Fruit fly (Drosophila melanogaster): Measurements from ENCODE around the gene Imp.
A peak's percentile ranks its signal among the peaks of the same experiment; 100 is the strongest.

The Imp gene

dm6 chrX:10802457-10803378 lies 21.4 kb downstream of the Imp start (continued):
- TF ChIP-seq Six4 (GFP tag; optimal IDR thresholded peaks at IDR 0.05) (peak; percentile 3), CG12104 (GFP tag; optimal IDR thresholded peaks at IDR 0.05) (no peak), CG14050 (GFP tag; IDR thresholded peaks at IDR 0.05) (peak; percentile 36; the same call in 1 of the 3 replicates), sens (GFP tag) (peak; percentile 86), CG9876 (GFP tag; optimal IDR thresholded peaks at IDR 0.05) (no peak), jing (GFP tag; optimal IDR thresholded peaks at IDR 0.05) (no peak), onecut (GFP tag; IDR thresholded peaks at IDR 0.05) (peak; percentile 52), fru (optimal IDR thresholded peaks at IDR 0.05) (no peak), CG10543 (GFP tag; optimal IDR thresholded peaks at IDR 0.05) (peak; percentile 9), amos (GFP tag; IDR thresholded peaks at IDR 0.05; ENCODE audit: partially characterized antibody) (no peak), shn (GFP tag; optimal IDR thresholded peaks at IDR 0.05) (no peak), ara (GFP tag; IDR thresholded peaks at IDR 0.05) (no peak), Ravus (GFP tag; IDR thresholded peaks at IDR 0.05) (no peak), CG43689 (GFP tag; IDR thresholded peaks at IDR 0.05) (no peak), CG7928 (GFP tag; optimal IDR thresholded peaks at IDR 0.05) (no peak), CG8281 (tag; optimal IDR thresholded peaks at IDR 0.05) (peak; percentile 47), CG12155 (GFP tag; optimal IDR thresholded peaks at IDR 0.05) (no peak), sna (GFP tag; IDR thresholded peaks at IDR 0.05; ENCODE audit: partially characterized antibody) (no peak), HLHmδ (GFP tag; optimal IDR thresholded peaks at IDR 0.05) (no peak), CG4424 (GFP tag; optimal IDR thresholded peaks at IDR 0.05) (peak; percentile 38), wdn (GFP tag; IDR thresholded peaks at IDR 0.05) (no peak), CG15514 (GFP tag; optimal IDR thresholded peaks at IDR 0.05) (peak; percentile 24), kni (GFP tag; optimal IDR thresholded peaks at IDR 0.05) (no peak), unc-4 (GFP tag; IDR thresholded peaks at IDR 0.05; ENCODE audit: partially characterized antibody) (no peak), tup (GFP tag; optimal IDR thresholded peaks at IDR 0.05) (no peak), CG12071 (GFP tag; optimal IDR thresholded peaks at IDR 0.05) (no peak), CG34422 (GFP tag; IDR thresholded peaks at IDR 0.05) (no peak), p53 (GFP tag; optimal IDR thresholded peaks at IDR 0.05) (no peak), pnt (GFP tag; optimal IDR thresholded peaks at IDR 0.05) (no peak), hkb (optimal IDR thresholded peaks at IDR 0.05) (no peak), hkb (GFP tag; IDR thresholded peaks at IDR 0.05) (peak; percentile 65), CG11695 (GFP tag; IDR thresholded peaks at IDR 0.05) (peak; percentile 78), CG10431 (GFP tag; optimal IDR thresholded peaks at IDR 0.05) (peak; percentile 17), CG8765 (GFP tag; IDR thresholded peaks at IDR 0.05) (no peak), unpg (GFP tag; optimal IDR thresholded peaks at IDR 0.05) (peak; percentile 79), chif (GFP tag; optimal IDR thresholded peaks at IDR 0.05) (no peak), CG42726 (GFP tag; IDR thresholded peaks at IDR 0.05; ENCODE audit: partially characterized antibody) (no peak), cad (GFP tag; optimal IDR thresholded peaks at IDR 0.05) (no peak), gem (tag; optimal IDR thresholded peaks at IDR 0.05) (peak; percentile 87), CG4820 (GFP tag; optimal IDR thresholded peaks at IDR 0.05) (peak; percentile 31), CG8944 (GFP tag; optimal IDR thresholded peaks at IDR 0.05) (no peak), Camta (GFP tag; optimal IDR thresholded peaks at IDR 0.05) (no peak), stwl (tag; optimal IDR thresholded peaks at IDR 0.05) (no peak), Doc2 (GFP tag; IDR thresholded peaks at IDR 0.05) (no peak), CG13424 (tag; optimal IDR thresholded peaks at IDR 0.05) (peak; percentile 79), CG7839 (tag; optimal IDR thresholded peaks at IDR 0.05) (peak; percentile 85), pzg (GFP tag; optimal IDR thresholded peaks at IDR 0.05) (no peak), CG17385 (GFP tag; optimal IDR thresholded peaks at IDR 0.05) (peak; percentile 72), CG32532 (GFP tag; IDR thresholded peaks at IDR 0.05) (peak; percentile 37; the same call in 1 of the 2 replicates), wek (GFP tag; optimal IDR thresholded peaks at IDR 0.05) (no peak)
